Worm (Caenorhabditis elegans): ENCODE measurements around the gene T25D10.4.

Gene T25D10.4

ce11 chrII:6448656-6449055 lies 38.6 kb upstream of the T25D10.4 start:
- TF ChIP-seq aly-2 (tag; optimal IDR thresholded peaks at IDR 0.05) (no peak), nhr-28 (tag; optimal IDR thresholded peaks at IDR 0.05) (no peak), ceh-28 (tag; optimal IDR thresholded peaks at IDR 0.05) (no peak), lin-39 (tag; optimal IDR thresholded peaks at IDR 0.05) (no peak), pqm-1 (tag; optimal IDR thresholded peaks at IDR 0.05) (peak; percentile 9), R02D3.7 (tag; optimal IDR thresholded peaks at IDR 0.05) (no peak), snpc-4 (tag; optimal IDR thresholded peaks at IDR 0.05) (no peak), elt-2 (tag; optimal IDR thresholded peaks at IDR 0.05) (peak; percentile 53), elt-1 (tag; optimal IDR thresholded peaks at IDR 0.05) (no peak), egl-27 (tag; optimal IDR thresholded peaks at IDR 0.05) (no peak), nhr-77 (tag; optimal IDR thresholded peaks at IDR 0.05) (no peak), nhr-23 (tag; optimal IDR thresholded peaks at IDR 0.05) (peak; percentile 14), hmg-11 (tag; optimal IDR thresholded peaks at IDR 0.05) (no peak), unc-39 (tag; optimal IDR thresholded peaks at IDR 0.05) (no peak), ceh-9 (tag; optimal IDR thresholded peaks at IDR 0.05) (no peak), nhr-25 (tag; optimal IDR thresholded peaks at IDR 0.05) (peak; percentile 52), lsy-12 (tag; optimal IDR thresholded peaks at IDR 0.05) (no peak)

DNA sequence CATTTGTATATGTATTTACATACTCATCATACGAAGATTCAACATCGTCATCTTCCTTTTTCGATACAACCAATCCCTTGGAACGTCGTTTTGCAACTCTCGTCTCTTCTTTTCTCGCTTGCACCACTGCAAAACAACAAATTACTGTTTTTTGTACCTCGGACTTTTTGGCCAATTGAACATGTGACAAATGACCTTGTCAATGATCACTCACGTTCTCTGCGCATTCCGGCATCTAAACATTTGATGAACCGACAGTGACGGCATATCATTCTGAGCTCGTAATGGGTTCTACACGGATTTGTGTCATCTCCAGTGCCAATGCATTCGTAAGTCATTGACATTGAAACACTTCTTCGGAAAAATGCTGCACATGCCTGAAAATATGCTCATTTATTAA lies 38.1 kb upstream of the T25D10.4 start:
- TF ChIP-seq nhr-23 (tag; optimal IDR thresholded peaks at IDR 0.05) (peak; percentile 15), snpc-4 (tag; optimal IDR thresholded peaks at IDR 0.05) (no peak), fos-1 (tag; optimal IDR thresholded peaks at IDR 0.05) (no peak), nhr-25 (tag; optimal IDR thresholded peaks at IDR 0.05) (peak; percentile 29), daf-12 (tag; optimal IDR thresholded peaks at IDR 0.05) (no peak), ama-1 (optimal IDR thresholded peaks at IDR 0.05) (no peak), elt-3 (tag; optimal IDR thresholded peaks at IDR 0.05) (no peak)

DNA sequence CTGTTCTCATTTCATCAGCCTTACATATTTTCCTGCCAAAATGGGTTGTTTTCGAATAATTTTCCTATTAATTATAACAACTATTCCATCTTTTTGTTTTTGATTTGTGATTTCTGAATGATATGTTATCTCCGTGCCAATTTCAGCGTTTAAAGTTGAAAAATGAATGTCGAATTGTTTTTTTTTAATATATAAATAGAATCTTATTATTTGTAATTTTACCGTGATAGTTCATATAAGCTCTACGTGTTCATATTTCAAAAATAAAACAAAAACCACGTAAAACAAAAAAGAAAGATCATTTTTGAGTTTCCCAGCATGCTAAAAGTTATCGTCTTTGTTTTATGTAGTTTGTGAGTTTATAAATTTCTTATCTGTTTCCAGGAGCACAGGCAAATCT lies 33.6 kb upstream of the T25D10.4 start, which contains the start of gene K06A1.2:
K06A1.2 (plus strand) TSS at position 301 of the 400 bp plus-strand sequence.
- TF ChIP-seq ceh-28 (tag; optimal IDR thresholded peaks at IDR 0.05) (no peak), fkh-2 (tag; optimal IDR thresholded peaks at IDR 0.05) (no peak), jun-1 (tag; optimal IDR thresholded peaks at IDR 0.05) (no peak), aly-2 (tag; optimal IDR thresholded peaks at IDR 0.05) (no peak), ZK546.5 (tag; optimal IDR thresholded peaks at IDR 0.05) (no peak), egl-27 (tag; optimal IDR thresholded peaks at IDR 0.05) (no peak), nhr-76 (tag; optimal IDR thresholded peaks at IDR 0.05) (no peak), nhr-67 (tag; optimal IDR thresholded peaks at IDR 0.05) (no peak), ztf-11 (tag; optimal IDR thresholded peaks at IDR 0.05) (no peak), pha-4 (tag; optimal IDR thresholded peaks at IDR 0.05) (no peak), mml-1 (tag; optimal IDR thresholded peaks at IDR 0.05) (no peak), R02D3.7 (tag; optimal IDR thresholded peaks at IDR 0.05) (no peak), ztf-4 (tag; optimal IDR thresholded peaks at IDR 0.05) (no peak), mdl-1 (tag; optimal IDR thresholded peaks at IDR 0.05) (no peak), sea-2 (GFP tag; optimal IDR thresholded peaks at IDR 0.05) (no peak), lsy-12 (tag; optimal IDR thresholded peaks at IDR 0.05) (no peak)

ce11 chrII:6441128-6441527 lies 31.0 kb upstream of the T25D10.4 start, which contains the start of gene cutl-16:
TSS of gene cutl-16 (plus strand) at chrII:6441428.
- TF ChIP-seq ama-1 (optimal IDR thresholded peaks at IDR 0.05) (no peak), pha-4 (tag; optimal IDR thresholded peaks at IDR 0.05) (no peak), lin-15B (tag; optimal IDR thresholded peaks at IDR 0.05) (no peak), mdl-1 (tag; optimal IDR thresholded peaks at IDR 0.05) (no peak), nhr-28 (tag; optimal IDR thresholded peaks at IDR 0.05) (no peak), unc-39 (tag; optimal IDR thresholded peaks at IDR 0.05) (no peak), nhr-77 (tag; optimal IDR thresholded peaks at IDR 0.05) (no peak), ceh-16 (tag; optimal IDR thresholded peaks at IDR 0.05) (no peak), ZK546.5 (tag; optimal IDR thresholded peaks at IDR 0.05) (no peak), pqm-1 (tag; optimal IDR thresholded peaks at IDR 0.05) (no peak), unc-62 (GFP tag; optimal IDR thresholded peaks at IDR 0.05) (no peak), ztf-4 (tag; optimal IDR thresholded peaks at IDR 0.05) (no peak), ztf-11 (tag; optimal IDR thresholded peaks at IDR 0.05) (no peak), jun-1 (tag; optimal IDR thresholded peaks at IDR 0.05) (no peak), elt-2 (tag; optimal IDR thresholded peaks at IDR 0.05) (no peak), R02D3.7 (tag; optimal IDR thresholded peaks at IDR 0.05) (no peak)

DNA sequence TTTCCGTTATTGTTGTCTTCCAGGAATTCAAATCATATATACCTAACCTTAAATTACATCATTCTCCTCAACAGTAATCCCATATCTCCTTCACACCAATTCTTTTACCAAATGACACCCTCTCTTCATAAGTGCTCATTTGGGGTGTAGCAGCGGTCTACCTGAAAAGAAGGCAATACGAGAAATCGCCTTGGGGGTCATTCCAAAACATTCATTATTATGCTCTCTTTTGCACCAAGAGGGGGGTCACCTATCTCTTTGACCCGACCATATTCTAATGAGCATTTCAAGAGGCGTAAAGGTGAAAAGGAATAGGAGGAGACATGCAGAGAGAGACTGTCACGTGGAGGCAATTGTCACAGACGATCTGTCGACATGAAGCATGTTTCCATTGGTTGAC lies 26.8 kb upstream of the T25D10.4 start:
- TF ChIP-seq nfya-1 (tag; optimal IDR thresholded peaks at IDR 0.05; ENCODE audit: insufficient read depth) (no peak), ceh-9 (tag; optimal IDR thresholded peaks at IDR 0.05) (no peak), mml-1 (tag; optimal IDR thresholded peaks at IDR 0.05) (no peak), lin-15B (tag; optimal IDR thresholded peaks at IDR 0.05) (no peak), tbx-2 (tag; optimal IDR thresholded peaks at IDR 0.05) (no peak), daf-12 (tag; optimal IDR thresholded peaks at IDR 0.05) (no peak), ama-1 (optimal IDR thresholded peaks at IDR 0.05) (no peak), aly-2 (tag; optimal IDR thresholded peaks at IDR 0.05) (no peak), nhr-67 (tag; optimal IDR thresholded peaks at IDR 0.05) (no peak), unc-39 (tag; optimal IDR thresholded peaks at IDR 0.05) (no peak), lin-39 (tag; optimal IDR thresholded peaks at IDR 0.05) (no peak), egl-27 (tag; optimal IDR thresholded peaks at IDR 0.05) (no peak), ztf-4 (tag; optimal IDR thresholded peaks at IDR 0.05) (no peak)
